Worm (Caenorhabditis elegans): Measurements from ENCODE around the gene srbc-10.

Gene srbc-10

DNA sequence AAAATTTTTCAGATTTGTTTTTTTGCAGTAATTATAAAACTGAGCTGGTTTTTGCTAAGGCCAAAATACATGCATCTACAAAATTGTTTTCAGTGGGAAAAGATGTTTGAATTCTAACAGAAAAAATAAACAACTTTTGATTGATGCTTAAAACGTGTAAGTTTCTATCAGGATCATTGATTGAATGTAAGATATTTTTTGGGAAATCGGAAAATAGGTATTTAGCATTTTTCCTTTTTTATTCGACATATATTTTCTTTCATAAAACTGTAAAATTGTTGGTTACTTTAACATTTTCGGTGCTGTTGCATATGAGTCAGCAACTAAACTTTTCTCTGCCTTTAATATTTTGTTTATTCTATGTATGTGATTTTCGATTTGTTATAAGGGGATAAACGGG lies 31.6 kb upstream of the srbc-10 start, which contains the start of gene C54F6.20:
TSS of gene C54F6.20 (plus strand) at position 301 of the 400 bp plus-strand sequence.
- no peak for TF ChIP-seq Y48G9A.11 (GFP tag; IDR thresholded peaks at IDR 0.05)
- no peak for TF ChIP-seq mdl-1 (tag; optimal IDR thresholded peaks at IDR 0.05)
- TF ChIP-seq dmd-6 (GFP tag; IDR thresholded peaks at IDR 0.05) = no peak
- TF ChIP-seq saeg-2 (GFP tag; IDR thresholded peaks at IDR 0.05) = no peak
- TF ChIP-seq D1046.2 (GFP tag; IDR thresholded peaks at IDR 0.05) = no peak
- TF ChIP-seq ceh-44 (GFP tag; IDR thresholded peaks at IDR 0.05) = no peak
- no peak for TF ChIP-seq zip-2 (tag; optimal IDR thresholded peaks at IDR 0.05)
- no peak for TF ChIP-seq nhr-28 (tag; optimal IDR thresholded peaks at IDR 0.05)
- no peak for TF ChIP-seq mes-2 (tag; optimal IDR thresholded peaks at IDR 0.05; ENCODE audit: poor library complexity, severe bottlenecking)
- TF ChIP-seq lsy-2 (tag; optimal IDR thresholded peaks at IDR 0.05) = no peak
- no peak for TF ChIP-seq ceh-20 (GFP tag; IDR thresholded peaks at IDR 0.05)

- TF ChIP-seq Y75B8A.6 (GFP tag; IDR thresholded peaks at IDR 0.05) = no peak
- TF ChIP-seq lin-29 (GFP tag; IDR thresholded peaks at IDR 0.05) = no peak
- TF ChIP-seq R02D3.7 (tag; optimal IDR thresholded peaks at IDR 0.05) = no peak
- no peak for TF ChIP-seq vab-7 (GFP tag; IDR thresholded peaks at IDR 0.05)
- no peak for TF ChIP-seq zag-1 (tag; optimal IDR thresholded peaks at IDR 0.05)
- no peak for TF ChIP-seq cey-2 (tag; optimal IDR thresholded peaks at IDR 0.05; ENCODE audit: borderline replicate concordance, insufficient read depth)
- TF ChIP-seq nhr-76 (tag; optimal IDR thresholded peaks at IDR 0.05) = no peak
- no peak for TF ChIP-seq madf-5 (GFP tag; IDR thresholded peaks at IDR 0.05)
These were observed 30.6 kb upstream of the srbc-10 start, which contains the start of gene C54F6.6 for ce11 chrV:7523392-7523791. C54F6.6 (plus strand) TSS chrV:7523692.

- no peak for TF ChIP-seq unc-130 (GFP tag; optimal IDR thresholded peaks at IDR 0.05)
These were observed 29.5 kb upstream of the srbc-10 start, which contains the start of gene C54F6.15 for ce11 chrV:7522279-7522678. C54F6.15 (minus strand) TSS chrV:7522379.

- TF ChIP-seq skn-1 (tag; optimal IDR thresholded peaks at IDR 0.05) (no peak), hlh-30 (tag; optimal IDR thresholded peaks at IDR 0.05; ENCODE audit: insufficient read depth) (no peak), gei-8 (GFP tag; optimal IDR thresholded peaks at IDR 0.05) (no peak), pqm-1 (tag; optimal IDR thresholded peaks at IDR 0.05) (peak; percentile 58), ceh-44 (GFP tag; IDR thresholded peaks at IDR 0.05) (no peak), dpl-1 (GFP tag; optimal IDR thresholded peaks at IDR 0.05) (no peak), F49E8.2 (tag; optimal IDR thresholded peaks at IDR 0.05; ENCODE audit: borderline replicate concordance) (no peak), daf-16 (GFP tag; optimal IDR thresholded peaks at IDR 0.05) (no peak), daf-16 (tag; optimal IDR thresholded peaks at IDR 0.05) (peak; percentile 94), Y105C5A.15 (GFP tag; IDR thresholded peaks at IDR 0.05) (no peak), lin-39 (tag; optimal IDR thresholded peaks at IDR 0.05) (no peak), ctbp-1 (GFP tag; IDR thresholded peaks at IDR 0.05) (no peak), set-16 (GFP tag; IDR thresholded peaks at IDR 0.05) (no peak), spr-1 (tag; optimal IDR thresholded peaks at IDR 0.05) (no peak), Y75B8A.6 (GFP tag; IDR thresholded peaks at IDR 0.05) (no peak), hif-1 (tag; optimal IDR thresholded peaks at IDR 0.05) (no peak), rbr-2 (tag; optimal IDR thresholded peaks at IDR 0.05) (no peak), attf-4 (tag; optimal IDR thresholded peaks at IDR 0.05) (no peak), lin-29 (GFP tag; IDR thresholded peaks at IDR 0.05) (no peak), dmd-8 (GFP tag; IDR thresholded peaks at IDR 0.05) (no peak), nhr-77 (tag; optimal IDR thresholded peaks at IDR 0.05) (peak; percentile 22), zip-2 (tag; optimal IDR thresholded peaks at IDR 0.05) (no peak), ama-1 (optimal IDR thresholded peaks at IDR 0.05) (no peak), nhr-6 (tag; optimal IDR thresholded peaks at IDR 0.05) (no peak), tra-1 (GFP tag; IDR thresholded peaks at IDR 0.05) (no peak), aha-1 (tag) (no peak), php-3 (GFP tag; IDR thresholded peaks at IDR 0.05) (no peak), nhr-11 (tag; optimal IDR thresholded peaks at IDR 0.05) (no peak), lin-13 (GFP tag; optimal IDR thresholded peaks at IDR 0.05) (no peak), zfp-2 (tag; optimal IDR thresholded peaks at IDR 0.05) (no peak), hmg-1.1 (GFP tag; IDR thresholded peaks at IDR 0.05) (no peak), aly-2 (tag; optimal IDR thresholded peaks at IDR 0.05) (no peak)
These were observed 28.5 kb upstream of the srbc-10 start for ce11 chrV:7521304-7521703.
